Fruit fly (Drosophila melanogaster): ENCODE measurements around the gene CG34451.

- no peak for TF ChIP-seq fd96Ca (GFP tag; IDR thresholded peaks at IDR 0.05)
- no peak for TF ChIP-seq EcR (GFP tag; optimal IDR thresholded peaks at IDR 0.05)
- TF ChIP-seq CG8301 (tag; optimal IDR thresholded peaks at IDR 0.05) = no peak
- no peak for TF ChIP-seq CG12605 (GFP tag; IDR thresholded peaks at IDR 0.05)
- TF ChIP-seq CG13204 (GFP tag; optimal IDR thresholded peaks at IDR 0.05) = no peak
- TF ChIP-seq CG9948 (tag; optimal IDR thresholded peaks at IDR 0.05) = no peak
These were observed 4.1 kb downstream of the CG34451 start, which contains the start of gene CG34452 for dm6 chr3L:15687802-15688201.

Data from whole organism, pupa.